Worm (Caenorhabditis elegans) whole organism, L3 larva: ENCODE measurements around the gene cyp-13B2.

Source experiments
- ZK546.5 ChIP-seq: sonication (generic microtip); optimal IDR thresholded peaks from 2 replicates; lab custom pipeline; 2017; ENCODE audit warnings: missing biosample characterization, missing genetic modification characterization
- ceh-28 ChIP-seq: fragments of 150-350 bp; optimal IDR thresholded peaks from 2 replicates; lab custom pipeline; 2014; ENCODE audit warnings: missing biosample characterization, missing genetic modification reagents, missing genetic modification characterization
- elt-1 ChIP-seq: fragments of 150-350 bp; optimal IDR thresholded peaks from 2 replicates; lab custom pipeline; 2014; ENCODE audit warnings: missing biosample characterization, missing genetic modification characterization
- elt-2 ChIP-seq: sonication (generic microtip); optimal IDR thresholded peaks from 2 replicates; lab custom pipeline; 2016; ENCODE audit warnings: missing genetic modification reagents, mild to moderate bottlenecking, missing genetic modification characterization, missing compliant biosample characterization
- mdl-1 ChIP-seq: fragments of 150-350 bp; optimal IDR thresholded peaks from 2 replicates; lab custom pipeline; 2014; ENCODE audit warnings: missing biosample characterization, missing genetic modification characterization
- nfya-1 ChIP-seq: sonication (generic microtip); optimal IDR thresholded peaks from 2 replicates; lab custom pipeline; 2017; ENCODE audit warnings: missing genetic modification characterization, mild to moderate bottlenecking, missing compliant biosample characterization, antibody characterized with exemption, moderate library complexity; ENCODE audit not compliant: insufficient read depth
- nhr-12 ChIP-seq: fragments of 150-350 bp; optimal IDR thresholded peaks from 2 replicates; lab custom pipeline; 2014; ENCODE audit warnings: missing biosample characterization, missing genetic modification characterization
- nhr-25 ChIP-seq: sonication (generic microtip); optimal IDR thresholded peaks from 2 replicates; lab custom pipeline; 2017; ENCODE audit warnings: missing biosample characterization, missing genetic modification characterization
- nhr-76 ChIP-seq: fragments of 150-350 bp; sonication (generic microtip); optimal IDR thresholded peaks from 5 replicates; lab custom pipeline; 2014; ENCODE audit warnings: missing biosample characterization, missing genetic modification characterization
- pha-4 ChIP-seq: fragments of 150-350 bp; optimal IDR thresholded peaks from 2 replicates; lab custom pipeline; 2014; ENCODE audit warnings: missing biosample characterization, missing genetic modification reagents, missing genetic modification characterization
- sea-2 ChIP-seq: fragments of 150-350 bp; sonication (generic microtip); optimal IDR thresholded peaks from 4 replicates; lab custom pipeline; 2014; ENCODE audit warnings: missing biosample characterization, missing genetic modification reagents, missing genetic modification characterization
- skn-1 ChIP-seq: fragments of 150-350 bp; optimal IDR thresholded peaks from 2 replicates; lab custom pipeline; 2014; ENCODE audit warnings: missing biosample characterization, missing genetic modification characterization
- tbx-2 ChIP-seq: sonication (generic microtip); optimal IDR thresholded peaks from 2 replicates; lab custom pipeline; 2016; ENCODE audit warnings: mild to moderate bottlenecking, missing genetic modification characterization, missing compliant biosample characterization

- TF ChIP-seq skn-1 (no peak), elt-1 (tag; lab: Kevin White, UChicago) (no peak), nhr-25 (tag; lab: Kevin White, UChicago) (no peak), elt-2 (tag; lab: Kevin White, UChicago) (peak; percentile 47), nhr-76 (tag; lab: Kevin White, UChicago) (no peak), sea-2 (GFP tag; lab: Kevin White, UChicago) (no peak), mdl-1 (no peak), tbx-2 (no peak), ZK546.5 (tag; lab: Kevin White, UChicago) (no peak), ceh-28 (tag; lab: Kevin White, UChicago) (no peak), nfya-1 (no peak), nhr-12 (no peak), pha-4 (no peak)
Observed at ce11 chrX:14213314-14213713, 12.1 kb upstream of the cyp-13B2 start.
